Worm (Caenorhabditis elegans) whole organism, L1 larva: ENCODE results near the gene F19C7.4.

Experiments used
- C34B4.2 ChIP-seq: sonication (generic microtip); optimal IDR thresholded peaks from 2 replicates; lab custom pipeline; 2017; ENCODE audit warnings: mild to moderate bottlenecking, missing genetic modification characterization, missing compliant biosample characterization
- blmp-1 ChIP-seq: fragments of 150-350 bp; optimal IDR thresholded peaks from 2 replicates; lab custom pipeline; 2014; ENCODE audit warnings: missing biosample characterization, missing genetic modification characterization
- jun-1 ChIP-seq: fragments of 150-350 bp; optimal IDR thresholded peaks from 2 replicates; lab custom pipeline; 2014; ENCODE audit warnings: missing biosample characterization, missing genetic modification reagents, missing genetic modification characterization
- nhr-11 ChIP-seq: fragments of 150-350 bp; optimal IDR thresholded peaks from 2 replicates; lab custom pipeline; 2014; ENCODE audit warnings: missing biosample characterization, missing genetic modification characterization
- pag-3 ChIP-seq: sonication (generic microtip); optimal IDR thresholded peaks from 2 replicates; lab custom pipeline; 2017; ENCODE audit warnings: missing genetic modification characterization, mild to moderate bottlenecking, missing compliant biosample characterization, antibody characterized with exemption, borderline replicate concordance; ENCODE audit not compliant: insufficient read depth
- rnt-1 ChIP-seq: sonication (generic microtip); optimal IDR thresholded peaks from 2 replicates; lab custom pipeline; 2016; ENCODE audit warnings: mild to moderate bottlenecking, missing genetic modification characterization, moderate library complexity, missing compliant biosample characterization
- tbx-2 ChIP-seq: sonication (generic microtip); optimal IDR thresholded peaks from 2 replicates; lab custom pipeline; 2016; ENCODE audit warnings: missing genetic modification characterization, missing compliant biosample characterization
- ztf-11 ChIP-seq, 2 experiments: sonication (generic microtip); optimal IDR thresholded peaks; 2 replicates each; lab custom pipeline; 2016 to 2017; ENCODE audit warnings: missing genetic modification characterization in 2 of 2, missing biosample characterization in 1 of 2, missing compliant biosample characterization in 1 of 2

DNA sequence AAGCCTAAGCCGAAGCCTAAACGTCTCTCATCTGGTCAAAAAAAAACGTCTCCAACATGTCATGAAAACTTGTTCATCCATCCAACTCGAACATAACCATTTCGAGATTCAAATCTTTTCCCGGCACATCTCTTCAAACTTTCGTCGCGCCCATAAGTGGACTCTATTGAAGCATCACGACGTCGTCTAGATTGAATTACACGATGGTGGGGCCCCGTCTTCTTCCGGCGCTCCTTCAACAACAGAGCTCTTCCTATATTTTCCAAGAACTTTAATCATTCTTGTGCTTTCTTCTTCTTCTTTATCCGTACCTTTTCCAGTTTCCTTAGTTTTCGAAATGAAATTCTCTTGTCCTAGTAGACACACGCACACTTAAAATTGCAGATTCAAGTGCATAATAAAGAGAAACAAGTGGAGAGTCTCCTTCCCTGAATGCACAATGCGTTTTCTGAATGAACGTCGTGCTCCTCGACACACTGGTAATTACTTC is 34.2 kb upstream of the F19C7.4 start, which contains the start of gene F28E10.1:
- TF ChIP-seq C34B4.2 (no peak), pag-3 (no peak), nhr-11 (tag; lab: Kevin White, UChicago) (no peak), ztf-11 (tag; optimal IDR thresholded peaks at IDR 0.05; lab: Kevin White, UChicago) (no peak), jun-1 (no peak), tbx-2 (tag; lab: Kevin White, UChicago) (no peak), rnt-1 (no peak), blmp-1 (tag; lab: Kevin White, UChicago) (no peak)
